Fruit fly (Drosophila melanogaster) S2 (cell line): ENCODE measurements around the gene sina.

Source experiments
- CG8478 ChIP-seq: fragments of >200 bp; optimal IDR thresholded peaks from 2 replicates; lab custom pipeline; 2018
- CTCF ChIP-seq, 2 experiments: fragments of >200 bp; optimal IDR thresholded peaks; 2 replicates each; lab custom pipeline; 2018

sina gene

DNA sequence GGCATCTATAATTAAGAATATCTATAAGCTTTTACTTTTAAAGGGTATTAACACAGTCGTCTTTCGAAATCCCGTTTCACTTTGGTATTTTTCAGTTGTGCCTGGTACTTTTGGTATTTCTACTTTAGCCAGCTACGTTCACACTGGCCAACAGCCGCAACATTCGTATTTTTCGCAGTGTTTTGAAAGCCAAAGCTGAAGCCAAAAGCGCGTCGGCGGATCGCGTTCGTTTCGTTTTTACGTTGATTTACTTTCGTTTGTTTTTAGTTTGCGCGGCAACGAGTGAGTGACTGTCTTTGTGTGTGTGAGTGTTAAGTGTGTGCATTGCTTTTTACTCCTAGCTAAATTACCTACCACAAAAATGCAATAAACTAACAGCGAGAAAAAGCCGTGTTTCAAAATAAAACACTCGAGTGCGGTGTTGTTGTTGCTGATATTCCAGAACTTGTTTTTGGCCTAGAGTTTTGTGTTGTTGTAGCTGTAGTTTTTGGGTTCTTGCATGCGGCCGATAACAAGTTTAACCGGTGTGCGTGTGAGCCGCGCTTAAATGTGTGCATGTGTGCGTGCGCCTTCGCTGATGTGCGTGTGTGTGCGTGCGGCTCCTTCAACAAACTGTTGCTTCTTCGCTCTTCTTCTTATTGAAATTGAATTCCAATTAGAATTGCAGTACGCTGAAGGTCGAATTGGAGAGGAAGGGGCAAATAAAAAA lies 11.7 kb downstream of the sina start, which contains the start of gene Lmpt:
Lmpt (plus strand) TSS at position 173 of the 709 bp plus-strand sequence.
- TF ChIP-seq CG8478 (lab: Kevin White, UChicago) (no peak), CTCF (optimal IDR thresholded peaks at IDR 0.05; lab: Kevin White, UChicago) (no peak)

dm6 chr3L:16865832-16866163 lies 12.2 kb downstream of the sina start:
- no peak for TF ChIP-seq CG8478 (lab: Kevin White, UChicago)
- TF ChIP-seq CTCF (optimal IDR thresholded peaks at IDR 0.05; lab: Kevin White, UChicago): no peak

DNA sequence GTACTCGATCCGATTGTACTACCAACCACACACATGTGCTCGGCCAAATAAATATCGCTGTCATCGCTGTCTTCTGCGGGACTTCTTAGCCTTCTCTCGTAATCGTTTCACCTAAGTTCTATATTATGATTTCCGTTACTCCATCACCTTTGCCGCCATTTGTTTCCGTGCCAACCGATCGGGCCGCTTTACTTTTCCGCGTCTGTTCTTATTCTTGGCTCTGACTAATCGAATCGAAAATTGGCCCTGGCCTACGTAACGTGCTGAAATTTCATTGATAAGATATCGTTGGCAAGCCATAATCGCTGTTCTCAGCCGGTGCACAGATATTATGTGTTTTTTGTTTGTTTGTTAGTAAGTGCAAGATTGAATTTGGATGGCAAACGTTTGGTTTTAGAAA lies 13.6 kb downstream of the sina start:
- TF ChIP-seq CTCF (optimal IDR thresholded peaks at IDR 0.05; lab: Kevin White, UChicago) (no peak), CG8478 (lab: Kevin White, UChicago) (no peak)

DNA sequence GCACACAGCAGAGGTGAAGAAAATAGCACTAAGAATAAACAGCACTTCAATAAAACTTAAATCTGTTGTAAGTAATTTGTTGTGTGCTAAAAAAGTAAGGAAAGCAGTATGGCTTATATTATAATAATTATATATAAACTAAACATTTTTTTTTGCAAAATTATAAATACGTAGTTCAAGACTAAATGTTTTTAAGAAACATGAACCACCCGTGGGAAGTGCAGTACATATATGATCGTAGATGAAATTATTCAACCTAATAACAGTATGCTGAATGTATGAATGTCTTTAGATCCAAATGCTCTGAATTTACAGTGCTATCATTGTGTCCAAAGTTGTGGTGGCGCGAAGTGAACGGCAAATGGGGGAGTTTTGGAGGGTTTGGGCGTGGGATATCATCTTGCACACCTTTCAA lies 17.2 kb downstream of the sina start:
- TF ChIP-seq CG8478 (lab: Kevin White, UChicago) (no peak), CTCF (optimal IDR thresholded peaks at IDR 0.05; lab: Kevin White, UChicago) (no peak)

DNA sequence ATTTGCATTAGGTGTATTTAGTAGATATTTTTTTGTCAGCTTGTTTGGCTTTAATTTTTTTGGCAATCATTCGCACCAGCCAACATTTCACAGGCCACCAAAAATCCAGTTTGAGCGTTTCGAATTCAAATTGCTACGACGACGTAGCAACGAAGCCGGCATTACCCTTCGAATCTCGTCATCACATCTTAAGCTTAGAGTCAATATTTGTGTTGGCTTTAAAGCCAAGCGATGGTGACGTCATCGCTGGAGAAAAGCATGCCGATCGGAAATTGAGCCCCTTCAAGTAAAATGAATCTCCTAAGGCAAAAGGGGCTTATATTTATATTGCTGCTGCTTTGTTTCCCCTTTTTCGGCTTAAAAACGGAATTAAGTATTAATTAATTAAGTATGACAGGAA lies 18.1 kb downstream of the sina start:
- TF ChIP-seq CTCF (optimal IDR thresholded peaks at IDR 0.05; lab: Kevin White, UChicago): no peak
- no peak for TF ChIP-seq CG8478 (lab: Kevin White, UChicago)

DNA sequence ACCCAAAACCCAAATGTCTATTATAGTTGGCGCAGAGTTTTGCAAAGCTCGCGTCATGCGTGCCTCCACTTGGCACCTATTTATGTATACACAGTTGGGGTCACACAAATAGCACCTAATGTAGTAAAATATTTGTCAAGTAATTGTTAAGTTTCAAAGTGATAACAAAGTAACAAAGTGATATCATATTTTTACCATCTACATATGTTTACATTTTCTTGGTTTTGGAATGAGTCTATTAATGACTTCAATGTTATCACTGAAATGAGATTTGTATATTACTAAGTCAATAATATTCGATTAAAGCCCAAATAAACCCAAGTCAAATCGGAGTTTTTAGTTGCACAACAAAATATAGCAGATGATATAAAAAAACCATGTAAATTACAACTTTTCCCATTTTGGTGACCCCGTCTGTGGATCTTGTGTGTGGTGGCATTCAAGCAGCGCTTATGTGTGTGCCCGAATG lies 19.0 kb downstream of the sina start:
- TF ChIP-seq CTCF (optimal IDR thresholded peaks at IDR 0.05; lab: Kevin White, UChicago): no peak
- TF ChIP-seq CG8478 (lab: Kevin White, UChicago): no peak

dm6 chr3L:16873127-16873543 lies 19.6 kb downstream of the sina start:
- no peak for TF ChIP-seq CG8478 (lab: Kevin White, UChicago)
- TF ChIP-seq CTCF (optimal IDR thresholded peaks at IDR 0.05; lab: Kevin White, UChicago): no peak

DNA sequence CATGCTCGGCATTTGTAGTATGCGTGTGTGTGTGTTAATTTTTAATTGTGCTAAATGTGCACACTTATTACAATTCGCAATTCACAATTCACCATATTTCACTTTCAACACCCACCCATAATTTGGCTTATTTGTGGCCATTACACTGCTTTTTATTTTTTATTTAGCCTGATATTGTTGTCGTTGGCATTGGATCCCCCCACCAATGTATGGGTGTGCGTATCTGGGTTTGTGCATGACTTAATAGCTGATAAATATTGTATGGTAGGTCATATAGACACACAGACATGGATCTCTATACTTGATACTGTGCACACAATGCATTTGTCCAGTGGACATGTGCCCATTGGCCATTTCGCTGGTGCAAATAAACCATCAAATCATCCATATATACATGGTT lies 20.1 kb downstream of the sina start:
- TF ChIP-seq CTCF (optimal IDR thresholded peaks at IDR 0.05; lab: Kevin White, UChicago) (no peak), CG8478 (lab: Kevin White, UChicago) (no peak)

- TF ChIP-seq CG8478 (lab: Kevin White, UChicago): no peak
- peak in 1 of 2 experiments; percentile 38 for TF ChIP-seq CTCF (optimal IDR thresholded peaks at IDR 0.05; lab: Kevin White, UChicago)
Measured at dm6 chr3L:16875484-16875883, 21.9 kb downstream of the sina start.

DNA sequence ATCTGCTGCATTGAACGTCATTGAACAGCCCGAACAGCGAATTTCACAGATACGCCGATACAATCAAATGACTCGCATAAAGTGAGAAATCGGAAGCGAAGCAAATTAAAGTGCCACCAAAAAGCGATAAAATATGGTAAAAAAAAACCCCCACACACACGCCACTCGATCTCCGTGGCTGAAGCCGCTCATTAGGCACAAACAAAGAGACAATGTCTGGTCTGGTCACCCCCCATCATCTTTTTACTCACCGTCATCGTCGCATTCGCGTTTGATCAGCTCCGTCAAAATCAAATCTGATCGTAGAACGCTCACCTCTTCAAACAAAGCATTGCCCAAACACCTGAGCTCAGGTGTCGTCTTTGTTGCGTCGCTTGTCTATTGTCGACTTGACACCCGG lies 22.4 kb downstream of the sina start:
- TF ChIP-seq CTCF (optimal IDR thresholded peaks at IDR 0.05; lab: Kevin White, UChicago): no peak
- no peak for TF ChIP-seq CG8478 (lab: Kevin White, UChicago)

dm6 chr3L:16876785-16877468 lies 23.4 kb downstream of the sina start, which contains the start of gene CG32170:
CG32170 (plus strand) TSS chr3L:16877309.
- no peak for TF ChIP-seq CTCF (optimal IDR thresholded peaks at IDR 0.05; lab: Kevin White, UChicago)

DNA sequence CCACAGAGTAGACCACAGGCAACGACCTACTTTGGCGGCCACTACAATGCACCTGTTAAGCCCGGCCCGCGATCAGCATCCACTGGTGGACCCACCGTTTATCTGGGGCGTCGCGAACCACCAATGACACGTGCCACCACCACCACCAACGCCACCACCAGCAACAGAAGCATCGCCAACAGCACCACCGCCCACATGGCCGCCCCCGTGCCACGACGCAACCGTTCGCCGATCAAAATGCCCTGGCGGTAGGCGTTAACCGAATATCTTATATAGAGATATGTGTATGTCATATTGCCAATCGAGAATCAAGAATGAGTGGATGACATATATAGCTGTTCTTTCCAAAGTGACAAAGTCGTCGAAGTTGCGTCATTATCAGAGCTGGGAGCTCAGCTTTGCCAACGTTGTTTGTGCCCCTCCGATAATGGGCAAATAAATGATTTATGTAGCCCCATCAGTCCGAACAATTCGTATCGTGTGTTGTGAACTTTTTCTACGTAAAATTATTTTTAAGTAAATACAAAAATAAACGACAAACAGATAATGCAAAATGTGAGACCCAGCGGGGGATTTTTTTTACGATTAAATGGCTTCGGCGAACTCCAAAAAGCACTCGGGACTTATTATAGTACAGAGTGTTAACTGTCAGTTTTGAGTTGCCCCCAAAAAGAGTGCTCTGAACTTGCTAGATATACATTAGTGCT lies 25.4 kb downstream of the sina start:
- TF ChIP-seq CTCF (optimal IDR thresholded peaks at IDR 0.05; lab: Kevin White, UChicago): no peak
- no peak for TF ChIP-seq CG8478 (lab: Kevin White, UChicago)

dm6 chr3L:16881097-16881496 lies 27.5 kb downstream of the sina start:
- TF ChIP-seq CTCF (optimal IDR thresholded peaks at IDR 0.05; lab: Kevin White, UChicago) (no peak), CG8478 (lab: Kevin White, UChicago) (no peak)

DNA sequence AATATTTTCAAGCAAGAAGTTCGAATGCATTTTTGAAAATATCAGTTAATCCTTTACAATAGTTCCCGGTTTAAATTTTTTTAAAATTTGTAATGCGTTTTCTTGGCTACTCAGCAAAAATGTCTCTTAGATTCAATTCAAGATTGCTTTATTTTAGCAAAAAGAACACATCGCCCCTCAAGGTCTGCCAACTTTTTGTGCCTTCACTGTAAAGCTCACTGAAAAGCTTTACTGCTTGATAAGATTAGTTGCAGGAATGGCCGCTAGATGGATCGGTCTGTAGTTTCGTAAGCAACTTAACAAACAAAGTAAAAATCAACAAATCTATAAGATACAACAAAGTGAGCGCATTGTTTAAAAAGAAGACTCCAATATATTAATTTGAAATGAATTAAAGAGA lies 30.5 kb downstream of the sina start:
- no peak for TF ChIP-seq CG8478 (lab: Kevin White, UChicago)
- peak in 1 of 2 experiments; percentile 59 for TF ChIP-seq CTCF (optimal IDR thresholded peaks at IDR 0.05; lab: Kevin White, UChicago)

DNA sequence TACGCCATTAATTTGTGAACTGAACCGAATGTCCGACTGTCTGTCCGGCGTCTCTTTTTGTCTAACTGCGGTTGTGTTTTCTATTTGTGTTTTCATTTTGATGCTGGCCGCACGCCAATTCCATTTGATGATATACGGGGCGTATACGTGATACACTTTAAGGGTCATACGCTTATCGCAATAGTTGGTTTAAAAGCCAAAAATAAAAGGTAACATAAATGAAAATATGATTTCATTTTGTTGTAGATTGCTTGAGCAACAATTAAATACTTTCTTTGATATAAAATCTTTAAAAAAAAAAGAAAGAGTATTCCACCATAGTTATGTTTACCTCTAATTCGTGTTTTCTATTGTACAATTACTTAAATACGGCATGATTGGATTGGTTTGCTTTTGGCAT lies 31.5 kb downstream of the sina start:
- TF ChIP-seq CTCF (optimal IDR thresholded peaks at IDR 0.05; lab: Kevin White, UChicago): no peak
- no peak for TF ChIP-seq CG8478 (lab: Kevin White, UChicago)
